Fruit fly (Drosophila melanogaster) whole organism, embryonic: Measurements from ENCODE around the gene CG42263.

Experiments used
- ATbp ChIP-seq: fragments of 200-800 bp; sonication (Bioruptor generic); optimal IDR thresholded peaks from 2 replicates; lab custom pipeline; 2017; ENCODE audit warnings: missing biosample characterization, mild to moderate bottlenecking, missing genetic modification characterization, missing genetic modification reagents
- CG1024 ChIP-seq: fragments of 200-800 bp; sonication (Bioruptor generic); IDR thresholded peaks from 2 replicates; pipeline ENCODE4 v1.3.6; 2022; ENCODE audit warnings: missing biosample characterization, missing genetic modification characterization
- CG10431 ChIP-seq: fragments of 200-800 bp; sonication (Bioruptor generic); optimal IDR thresholded peaks from 3 replicates; lab custom pipeline; 2018; ENCODE audit warnings: missing biosample characterization, mild to moderate bottlenecking, missing genetic modification characterization
- CG10654 ChIP-seq: fragments of 200-800 bp; sonication (Bioruptor generic); optimal IDR thresholded peaks from 2 replicates; lab custom pipeline; 2016; ENCODE audit warnings: missing biosample characterization, missing genetic modification characterization
- CG13287 ChIP-seq: fragments of 200-800 bp; sonication (Bioruptor generic); IDR thresholded peaks from 2 replicates; pipeline ENCODE4 v1.3.6; 2022; ENCODE audit warnings: missing biosample characterization, missing genetic modification characterization; ENCODE audit not compliant: partially characterized antibody
- CG14441 ChIP-seq: fragments of 200-800 bp; sonication (Bioruptor generic); IDR thresholded peaks from 2 replicates; pipeline ENCODE4 v1.3.6; 2022; ENCODE audit warnings: missing biosample characterization, missing genetic modification characterization
- CG15073 ChIP-seq: fragments of 200-800 bp; sonication (Bioruptor generic); optimal IDR thresholded peaks from 2 replicates; lab custom pipeline; 2016; ENCODE audit warnings: missing biosample characterization, missing genetic modification characterization
- CG1529 ChIP-seq: fragments of 200-800 bp; sonication (Bioruptor generic); optimal IDR thresholded peaks from 3 replicates; lab custom pipeline; 2018; ENCODE audit warnings: missing biosample characterization, missing genetic modification characterization
- CG15696 ChIP-seq: fragments of 200-800 bp; sonication (Bioruptor generic); optimal IDR thresholded peaks from 2 replicates; lab custom pipeline; 2019; ENCODE audit warnings: missing biosample characterization, mild to moderate bottlenecking, missing genetic modification characterization, moderate library complexity
- CG16863 ChIP-seq: fragments of 200-800 bp; sonication (Bioruptor generic); optimal IDR thresholded peaks from 3 replicates; lab custom pipeline; 2016; ENCODE audit warnings: missing biosample characterization, missing genetic modification characterization
- CG17912 ChIP-seq: fragments of 200-800 bp; sonication (Bioruptor generic); optimal IDR thresholded peaks from 2 replicates; lab custom pipeline; 2018; ENCODE audit warnings: missing biosample characterization, mild to moderate bottlenecking, missing genetic modification characterization
- CG18262 ChIP-seq: fragments of 200-800 bp; optimal IDR thresholded peaks from 3 replicates; lab custom pipeline; 2019; ENCODE audit warnings: missing biosample characterization, mild to moderate bottlenecking, missing genetic modification characterization, moderate library complexity
- CG18599 ChIP-seq: fragments of 200-800 bp; sonication (Bioruptor generic); optimal IDR thresholded peaks from 3 replicates; lab custom pipeline; 2017; ENCODE audit warnings: missing biosample characterization, missing genetic modification characterization, mild to moderate bottlenecking, moderate library complexity, missing genetic modification reagents
- CG2199 ChIP-seq: fragments of 200-800 bp; sonication (Bioruptor generic); IDR thresholded peaks from 3 replicates; pipeline ENCODE4 v1.3.6; 2022; ENCODE audit warnings: missing biosample characterization, missing genetic modification characterization
- CG32767 ChIP-seq: fragments of 200-800 bp; sonication (Bioruptor generic); IDR thresholded peaks from 2 replicates; pipeline ENCODE4 v1.3.6; 2022; ENCODE audit warnings: missing biosample characterization, missing genetic modification characterization
- CG33213 ChIP-seq: fragments of 200-800 bp; sonication (Bioruptor generic); optimal IDR thresholded peaks from 3 replicates; lab custom pipeline; 2016; ENCODE audit warnings: missing biosample characterization, missing genetic modification characterization
- CG6791 ChIP-seq: fragments of 200-800 bp; sonication (Bioruptor generic); IDR thresholded peaks from 3 replicates; pipeline ENCODE4 v1.3.6; 2022; ENCODE audit warnings: missing biosample characterization, missing genetic modification characterization; ENCODE audit not compliant: partially characterized antibody
- CG7556 ChIP-seq: fragments of 200-800 bp; sonication (Bioruptor generic); optimal IDR thresholded peaks from 2 replicates; lab custom pipeline; 2017; ENCODE audit warnings: missing biosample characterization, mild to moderate bottlenecking, missing genetic modification characterization
- CG8089 ChIP-seq: fragments of 200-800 bp; sonication (Bioruptor generic); optimal IDR thresholded peaks from 3 replicates; lab custom pipeline; 2016; ENCODE audit warnings: missing biosample characterization, missing genetic modification characterization
- CG8388 ChIP-seq: fragments of 200-800 bp; sonication (Bioruptor generic); optimal IDR thresholded peaks from 2 replicates; lab custom pipeline; 2019; ENCODE audit warnings: missing biosample characterization, mild to moderate bottlenecking, missing genetic modification characterization, moderate library complexity
- CG9609 ChIP-seq: fragments of 200-800 bp; sonication (Bioruptor generic); optimal IDR thresholded peaks from 3 replicates; lab custom pipeline; 2016; ENCODE audit warnings: missing biosample characterization, missing genetic modification characterization
- D ChIP-seq, 2 experiments: fragments of 200-800 bp in 1 of 2; fragments of >200 bp in 1 of 2; sonication (Bioruptor generic) in 1 of 2; optimal IDR thresholded peaks; 2 replicates in 1 of 2; 3 replicates in 1 of 2; lab custom pipeline; 2017; ENCODE audit warnings: mild to moderate bottlenecking in 1 of 2, missing biosample characterization in 1 of 2, missing genetic modification characterization in 1 of 2, missing genetic modification reagents in 1 of 2
- Dp ChIP-seq: fragments of 200-800 bp; sonication (Bioruptor generic); optimal IDR thresholded peaks from 2 replicates; lab custom pipeline; 2018; ENCODE audit warnings: missing biosample characterization, mild to moderate bottlenecking, missing genetic modification characterization, moderate library complexity
- E2f1 ChIP-seq: fragments of 200-800 bp; sonication (Bioruptor generic); IDR thresholded peaks from 2 replicates; pipeline ENCODE4 v1.3.6; 2022; ENCODE audit warnings: missing biosample characterization, missing genetic modification characterization
- HLH4C ChIP-seq: fragments of 200-800 bp; sonication (Bioruptor generic); IDR thresholded peaks from 3 replicates; pipeline ENCODE4 v1.3.6; 2022; ENCODE audit warnings: missing biosample characterization, missing genetic modification characterization; ENCODE audit not compliant: partially characterized antibody
- HmgD ChIP-seq: fragments of 200-800 bp; sonication (Bioruptor generic); optimal IDR thresholded peaks from 3 replicates; lab custom pipeline; 2016; ENCODE audit warnings: missing biosample characterization, missing genetic modification characterization
- Hr39 ChIP-seq: fragments of >200 bp; optimal IDR thresholded peaks from 2 replicates; lab custom pipeline; 2017
- MESR4 ChIP-seq: fragments of 200-800 bp; sonication (Bioruptor generic); optimal IDR thresholded peaks from 2 replicates; lab custom pipeline; 2018; ENCODE audit warnings: missing biosample characterization, mild to moderate bottlenecking, missing genetic modification characterization, moderate library complexity
- Max ChIP-seq: fragments of 200-800 bp; sonication (Bioruptor generic); optimal IDR thresholded peaks from 2 replicates; lab custom pipeline; 2016; ENCODE audit warnings: missing biosample characterization, mild to moderate bottlenecking, missing genetic modification characterization
- Mes4 ChIP-seq: fragments of 200-800 bp; sonication (Bioruptor generic); optimal IDR thresholded peaks from 2 replicates; lab custom pipeline; 2016; ENCODE audit warnings: missing biosample characterization, missing genetic modification characterization
- Nf-YA ChIP-seq: fragments of 200-800 bp; sonication (Bioruptor generic); IDR thresholded peaks from 2 replicates; pipeline ENCODE4 v1.3.6; 2022; ENCODE audit warnings: missing biosample characterization, missing genetic modification characterization
- Nf-YC ChIP-seq: fragments of 200-800 bp; optimal IDR thresholded peaks from 3 replicates; lab custom pipeline; 2019; ENCODE audit warnings: missing biosample characterization, mild to moderate bottlenecking, missing genetic modification characterization, moderate library complexity
- Pdp1 ChIP-seq, 2 experiments: fragments of 200-800 bp; sonication (Bioruptor generic); optimal IDR thresholded peaks; 3 replicates each; lab custom pipeline; 2016; ENCODE audit warnings: missing biosample characterization in 2 of 2, missing genetic modification characterization in 2 of 2, mild to moderate bottlenecking in 1 of 2, moderate library complexity in 1 of 2
- Rx ChIP-seq: fragments of 200-800 bp; sonication (Bioruptor generic); IDR thresholded peaks from 2 replicates; pipeline ENCODE4 v1.3.6; 2022; ENCODE audit warnings: missing biosample characterization, missing genetic modification characterization
- Sin3A ChIP-seq: fragments of >200 bp; optimal IDR thresholded peaks from 2 replicates; lab custom pipeline; 2018
- Six4 ChIP-seq: fragments of 200-800 bp; sonication (Bioruptor generic); optimal IDR thresholded peaks from 2 replicates; lab custom pipeline; 2016; ENCODE audit warnings: missing biosample characterization, missing genetic modification characterization
- Ssrp ChIP-seq: fragments of 200-800 bp; sonication (Bioruptor generic); optimal IDR thresholded peaks from 2 replicates; lab custom pipeline; 2018; ENCODE audit warnings: missing biosample characterization, mild to moderate bottlenecking, missing genetic modification characterization, moderate library complexity
- al ChIP-seq: fragments of 200-800 bp; sonication (Bioruptor generic); IDR thresholded peaks from 2 replicates; pipeline ENCODE4 v1.3.6; 2022; ENCODE audit warnings: missing biosample characterization, missing genetic modification characterization
- chn ChIP-seq: fragments of 200-800 bp; sonication (Bioruptor generic); optimal IDR thresholded peaks from 2 replicates; lab custom pipeline; 2016; ENCODE audit warnings: missing biosample characterization, missing genetic modification characterization
- cwo ChIP-seq: fragments of 200-800 bp; sonication (Bioruptor generic); optimal IDR thresholded peaks from 3 replicates; lab custom pipeline; 2017; ENCODE audit warnings: missing biosample characterization, missing genetic modification characterization, mild to moderate bottlenecking, moderate library complexity, missing genetic modification reagents
- danr ChIP-seq: fragments of 200-800 bp; sonication (Bioruptor generic); IDR thresholded peaks from 2 replicates; pipeline ENCODE4 v1.3.6; 2022; ENCODE audit warnings: missing biosample characterization, missing genetic modification characterization
- dmrt99B ChIP-seq: fragments of 200-800 bp; sonication (Bioruptor generic); optimal IDR thresholded peaks from 2 replicates; lab custom pipeline; 2018; ENCODE audit warnings: missing biosample characterization, mild to moderate bottlenecking, missing genetic modification characterization, moderate library complexity
- emc ChIP-seq: fragments of 200-800 bp; sonication (Bioruptor generic); optimal IDR thresholded peaks from 2 replicates; lab custom pipeline; 2016; ENCODE audit warnings: missing biosample characterization, missing genetic modification characterization
- jigr1 ChIP-seq: fragments of 200-800 bp; sonication (Bioruptor generic); IDR thresholded peaks from 3 replicates; pipeline ENCODE4 v1.3.6; 2022; ENCODE audit warnings: missing biosample characterization, missing genetic modification characterization
- nmo ChIP-seq: fragments of 200-800 bp; sonication (Bioruptor generic); optimal IDR thresholded peaks from 2 replicates; lab custom pipeline; 2018; ENCODE audit warnings: missing biosample characterization, mild to moderate bottlenecking, missing genetic modification characterization, moderate library complexity
- odd ChIP-seq: fragments of 200-800 bp; sonication (Bioruptor generic); optimal IDR thresholded peaks from 2 replicates; lab custom pipeline; 2017; ENCODE audit warnings: missing biosample characterization, mild to moderate bottlenecking, missing genetic modification characterization
- onecut ChIP-seq: fragments of 200-800 bp; sonication (Bioruptor generic); IDR thresholded peaks from 2 replicates; pipeline ENCODE4 v1.3.6; 2022; ENCODE audit warnings: missing biosample characterization, missing genetic modification characterization
- slp2 ChIP-seq: fragments of 200-800 bp; sonication (Bioruptor generic); optimal IDR thresholded peaks from 2 replicates; lab custom pipeline; 2016; ENCODE audit warnings: missing biosample characterization, missing genetic modification characterization
- wdn ChIP-seq: fragments of 200-800 bp; sonication (Bioruptor generic); IDR thresholded peaks from 2 replicates; pipeline ENCODE4 v1.3.6; 2022; ENCODE audit warnings: missing biosample characterization, missing genetic modification characterization

CG42263 gene

dm6 chr3L:20002482-20003234, 47.1 kb upstream of the CG42263 start, which contains the start of gene CG7668 (continued):
- TF ChIP-seq Dp (GFP tag; lab: Kevin White, UChicago) (peak; percentile 32), CG18262 (tag; lab: Kevin White, UChicago) (peak; percentile 93), nmo (GFP tag; lab: Kevin White, UChicago) (peak; percentile 90), CG14441 (GFP tag; lab: Robert Waterston, UW) (peak; percentile 91), E2f1 (GFP tag; lab: Robert Waterston, UW) (peak; percentile 87), al (no peak; the same call in 1 of the 2 replicates), CG2199 (GFP tag; lab: Robert Waterston, UW) (peak; percentile 76; the same call in 1 of the 3 replicates), Hr39 (lab: Kevin White, UChicago) (no peak), Mes4 (peak; percentile 79), CG8388 (GFP tag; lab: Kevin White, UChicago) (peak; percentile 93), CG17912 (GFP tag; lab: Kevin White, UChicago) (peak; percentile 39), emc (peak; percentile 68), danr (peak; percentile 77), CG10431 (GFP tag; lab: Kevin White, UChicago) (peak; percentile 71), CG6791 (no peak), CG15073 (GFP tag; lab: Kevin White, UChicago) (no peak), CG1529 (GFP tag; lab: Kevin White, UChicago) (peak; percentile 85), Ssrp (tag; lab: Kevin White, UChicago) (peak; percentile 87), cwo (GFP tag; lab: Kevin White, UChicago) (peak; percentile 80), Pdp1 (GFP tag; optimal IDR thresholded peaks at IDR 0.05; lab: Kevin White, UChicago) (peak; percentile 85 to 91), odd (peak; percentile 82), CG7556 (peak; percentile 84), Nf-YA (peak; percentile 75), CG33213 (GFP tag; lab: Kevin White, UChicago) (peak; percentile 82), HLH4C (GFP tag; lab: Robert Waterston, UW) (peak; percentile 44; the same call in 2 of the 3 replicates), wdn (GFP tag; lab: Robert Waterston, UW) (peak; percentile 86; the same call in 1 of the 2 replicates), CG8089 (GFP tag; lab: Kevin White, UChicago) (peak; percentile 79), HmgD (GFP tag; lab: Kevin White, UChicago) (peak; percentile 77), Max (GFP tag; lab: Kevin White, UChicago) (peak; percentile 89), onecut (GFP tag; lab: Robert Waterston, UW) (peak; percentile 83), ATbp (peak; percentile 87), CG18599 (GFP tag; lab: Kevin White, UChicago) (peak; percentile 93), Sin3A (lab: Kevin White, UChicago) (no peak), chn (GFP tag; lab: Kevin White, UChicago) (peak; percentile 90), CG9609 (peak; percentile 74), MESR4 (GFP tag; lab: Kevin White, UChicago) (peak; percentile 67), CG10654 (GFP tag; lab: Kevin White, UChicago) (peak; percentile 84), Nf-YC (tag; lab: Kevin White, UChicago) (peak; percentile 83), CG15696 (tag; lab: Kevin White, UChicago) (peak; percentile 85), slp2 (peak; percentile 86), CG16863 (GFP tag; lab: Kevin White, UChicago) (peak; percentile 88), D (optimal IDR thresholded peaks at IDR 0.05; lab: Kevin White, UChicago) (no peak), D (GFP tag; optimal IDR thresholded peaks at IDR 0.05; lab: Kevin White, UChicago) (peak; percentile 86), CG32767 (GFP tag; lab: Robert Waterston, UW) (peak; percentile 86), Rx (GFP tag; lab: Robert Waterston, UW) (peak; percentile 89), Six4 (GFP tag; lab: Kevin White, UChicago) (peak; percentile 85), CG1024 (GFP tag; lab: Robert Waterston, UW) (peak; percentile 87), dmrt99B (tag; lab: Kevin White, UChicago) (peak; percentile 89), CG13287 (peak; percentile 32; the same call in 1 of the 2 replicates), jigr1 (GFP tag; lab: Robert Waterston, UW) (peak; percentile 60; the same call in 1 of the 3 replicates)
